Worm (Caenorhabditis elegans): ENCODE data around the gene Y46E12A.2.

- TF ChIP-seq him-1 (tag; optimal IDR thresholded peaks at IDR 0.05) = no peak
- no peak for TF ChIP-seq dao-5 (tag; optimal IDR thresholded peaks at IDR 0.05)
- TF ChIP-seq W03F9.2 (tag; optimal IDR thresholded peaks at IDR 0.05) = no peak
Measured at ce11 chrIII:1754842-1755241, 3.9 kb upstream of the Y46E12A.2 start, which contains the start of gene Y46E12A.3.

Measured in whole organism, L4/young adult.